Fruit fly (Drosophila melanogaster) whole organism, embryonic: ENCODE data around the gene CG9630.
A peak's percentile ranks its signal among the peaks of the same experiment; 100 is the strongest.

ENCODE experiments used
- B-H1 ChIP-seq: fragments of 200-800 bp; sonication (Bioruptor generic); IDR thresholded peaks from 3 replicates; pipeline ENCODE4 v1.3.6; 2022; ENCODE audit warnings: missing biosample characterization, missing genetic modification characterization
- CG11456 ChIP-seq: fragments of 200-800 bp; sonication (Bioruptor generic); IDR thresholded peaks from 3 replicates; pipeline ENCODE4 v1.3.6; 2022; ENCODE audit warnings: missing biosample characterization, missing genetic modification characterization
- CG12219 ChIP-seq: fragments of 200-800 bp; sonication (Bioruptor generic); optimal IDR thresholded peaks from 3 replicates; lab custom pipeline; 2018; ENCODE audit warnings: missing biosample characterization, mild to moderate bottlenecking, missing genetic modification characterization
- CG14860 ChIP-seq: fragments of 200-800 bp; sonication (Bioruptor generic); IDR thresholded peaks from 3 replicates; pipeline ENCODE4 v1.3.6; 2022; ENCODE audit warnings: missing biosample characterization, missing genetic modification characterization; ENCODE audit not compliant: partially characterized antibody
- CG15011 ChIP-seq: fragments of 200-800 bp; sonication (Bioruptor generic); optimal IDR thresholded peaks from 3 replicates; lab custom pipeline; 2018; ENCODE audit warnings: missing biosample characterization, mild to moderate bottlenecking, missing genetic modification characterization
- CG15073 ChIP-seq: fragments of 200-800 bp; sonication (Bioruptor generic); optimal IDR thresholded peaks from 2 replicates; lab custom pipeline; 2016; ENCODE audit warnings: missing biosample characterization, missing genetic modification characterization
- CG15601 ChIP-seq: fragments of 200-800 bp; sonication (Bioruptor generic); optimal IDR thresholded peaks from 3 replicates; lab custom pipeline; 2019; ENCODE audit warnings: missing biosample characterization, mild to moderate bottlenecking, missing genetic modification characterization, moderate library complexity
- CG16813 ChIP-seq: fragments of 200-800 bp; sonication (Bioruptor generic); IDR thresholded peaks from 3 replicates; pipeline ENCODE4 v1.3.6; 2022; ENCODE audit warnings: missing biosample characterization, missing genetic modification characterization; ENCODE audit not compliant: partially characterized antibody
- CG17328 ChIP-seq: fragments of 200-800 bp; sonication (Bioruptor generic); IDR thresholded peaks from 2 replicates; pipeline ENCODE4 v1.3.6; 2022; ENCODE audit warnings: missing biosample characterization, missing genetic modification characterization
- CG17385 ChIP-seq: fragments of 200-800 bp; sonication (Bioruptor generic); optimal IDR thresholded peaks from 3 replicates; lab custom pipeline; 2018; ENCODE audit warnings: missing biosample characterization, mild to moderate bottlenecking, missing genetic modification characterization
- CG17802 ChIP-seq: fragments of 200-800 bp; sonication (Bioruptor generic); optimal IDR thresholded peaks from 2 replicates; lab custom pipeline; 2018; ENCODE audit warnings: missing biosample characterization, mild to moderate bottlenecking, missing genetic modification characterization, moderate library complexity
- CG2129 ChIP-seq: fragments of 200-800 bp; sonication (Bioruptor generic); IDR thresholded peaks from 2 replicates; pipeline ENCODE4 v1.3.6; 2022; ENCODE audit warnings: missing biosample characterization, missing genetic modification characterization; ENCODE audit not compliant: partially characterized antibody
- CG2875 ChIP-seq: fragments of 200-800 bp; sonication (Bioruptor generic); optimal IDR thresholded peaks from 2 replicates; lab custom pipeline; 2017; ENCODE audit warnings: missing biosample characterization, mild to moderate bottlenecking, missing genetic modification characterization, missing genetic modification reagents
- CG30020 ChIP-seq: fragments of 200-800 bp; optimal IDR thresholded peaks from 2 replicates; lab custom pipeline; 2019; ENCODE audit warnings: missing biosample characterization, mild to moderate bottlenecking, missing genetic modification characterization, moderate library complexity
- CG32772 ChIP-seq: fragments of 200-800 bp; sonication (Bioruptor generic); IDR thresholded peaks from 2 replicates; pipeline ENCODE4 v1.3.6; 2022; ENCODE audit warnings: missing biosample characterization, missing genetic modification characterization
- CG8281 ChIP-seq: fragments of 200-800 bp; sonication (Bioruptor generic); optimal IDR thresholded peaks from 2 replicates; lab custom pipeline; 2018; ENCODE audit warnings: missing biosample characterization, mild to moderate bottlenecking, missing genetic modification characterization, moderate library complexity
- D19A ChIP-seq: fragments of 200-800 bp; optimal IDR thresholded peaks from 3 replicates; lab custom pipeline; 2019; ENCODE audit warnings: missing biosample characterization, mild to moderate bottlenecking, missing genetic modification characterization, moderate library complexity
- Dp ChIP-seq: fragments of 200-800 bp; sonication (Bioruptor generic); optimal IDR thresholded peaks from 2 replicates; lab custom pipeline; 2018; ENCODE audit warnings: missing biosample characterization, mild to moderate bottlenecking, missing genetic modification characterization, moderate library complexity
- Drgx ChIP-seq: fragments of 200-800 bp; sonication (Bioruptor generic); IDR thresholded peaks from 2 replicates; pipeline ENCODE4 v1.3.6; 2022; ENCODE audit warnings: missing biosample characterization, missing genetic modification characterization
- HLH54F ChIP-seq: fragments of 200-800 bp; sonication (Bioruptor generic); optimal IDR thresholded peaks from 3 replicates; lab custom pipeline; 2016; ENCODE audit warnings: missing biosample characterization, missing genetic modification characterization
- Max ChIP-seq: fragments of 200-800 bp; sonication (Bioruptor generic); optimal IDR thresholded peaks from 2 replicates; lab custom pipeline; 2016; ENCODE audit warnings: missing biosample characterization, mild to moderate bottlenecking, missing genetic modification characterization
- Opbp ChIP-seq: fragments of 200-800 bp; sonication (Bioruptor generic); IDR thresholded peaks from 3 replicates; pipeline ENCODE4 v1.3.6; 2022; ENCODE audit warnings: missing biosample characterization, missing genetic modification characterization; ENCODE audit not compliant: partially characterized antibody
- Optix ChIP-seq: fragments of 200-800 bp; sonication (Bioruptor generic); IDR thresholded peaks from 3 replicates; pipeline ENCODE4 v1.3.6; 2022; ENCODE audit warnings: missing biosample characterization, missing genetic modification characterization
- Pdp1 ChIP-seq, 2 experiments: fragments of 200-800 bp; sonication (Bioruptor generic); optimal IDR thresholded peaks; 3 replicates each; lab custom pipeline; 2016; ENCODE audit warnings: missing biosample characterization in 2 of 2, missing genetic modification characterization in 2 of 2, mild to moderate bottlenecking in 1 of 2, moderate library complexity in 1 of 2
- Ptx1 ChIP-seq: fragments of 200-800 bp; sonication (Bioruptor generic); IDR thresholded peaks from 2 replicates; pipeline ENCODE4 v1.3.6; 2022; ENCODE audit warnings: missing biosample characterization, missing genetic modification characterization
- Ravus ChIP-seq: fragments of 200-800 bp; sonication (Bioruptor generic); IDR thresholded peaks from 2 replicates; pipeline ENCODE4 v1.3.6; 2022; ENCODE audit warnings: missing biosample characterization, missing genetic modification characterization
- Sin3A ChIP-seq: fragments of >200 bp; optimal IDR thresholded peaks from 2 replicates; lab custom pipeline; 2018
- Sox102F ChIP-seq: fragments of 200-800 bp; sonication (Bioruptor generic); optimal IDR thresholded peaks from 2 replicates; lab custom pipeline; 2018; ENCODE audit warnings: missing biosample characterization, mild to moderate bottlenecking, missing genetic modification characterization, moderate library complexity
- Sry-δ ChIP-seq: fragments of 200-800 bp; sonication (Bioruptor generic); optimal IDR thresholded peaks from 2 replicates; lab custom pipeline; 2016; ENCODE audit warnings: missing biosample characterization, missing genetic modification characterization
- Xrp1 ChIP-seq: fragments of 200-800 bp; sonication (Bioruptor generic); IDR thresholded peaks from 2 replicates; pipeline ENCODE4 v1.3.6; 2022; ENCODE audit warnings: missing biosample characterization, missing genetic modification characterization
- ato ChIP-seq: fragments of 200-800 bp; sonication (Bioruptor generic); IDR thresholded peaks from 2 replicates; pipeline ENCODE4 v1.3.6; 2022; ENCODE audit warnings: missing biosample characterization, missing genetic modification characterization; ENCODE audit not compliant: partially characterized antibody
- gcm2 ChIP-seq: fragments of 200-800 bp; sonication (Bioruptor generic); optimal IDR thresholded peaks from 2 replicates; lab custom pipeline; 2016; ENCODE audit warnings: missing biosample characterization, missing genetic modification characterization
- gem ChIP-seq: fragments of 200-800 bp; sonication (Bioruptor generic); optimal IDR thresholded peaks from 2 replicates; lab custom pipeline; 2019; ENCODE audit warnings: missing biosample characterization, mild to moderate bottlenecking, missing genetic modification characterization, moderate library complexity
- hbn ChIP-seq: fragments of 200-800 bp; sonication (Bioruptor generic); IDR thresholded peaks from 2 replicates; pipeline ENCODE4 v1.3.6; 2022; ENCODE audit warnings: missing biosample characterization, missing genetic modification characterization; ENCODE audit not compliant: partially characterized antibody
- hkb ChIP-seq, 2 experiments: fragments of 200-800 bp in 1 of 2; fragments of >200 bp in 1 of 2; sonication (Bioruptor generic) in 1 of 2; IDR thresholded peaks in 1 of 2; optimal IDR thresholded peaks in 1 of 2; 2 replicates each; pipeline versions ENCODE4 v1.3.6 to Lab custom; 2017 to 2022; ENCODE audit warnings: missing biosample characterization in 1 of 2, missing genetic modification characterization in 1 of 2
- inv ChIP-seq: fragments of 200-800 bp; sonication (Bioruptor generic); IDR thresholded peaks from 2 replicates; pipeline ENCODE4 v1.3.6; 2022; ENCODE audit warnings: missing biosample characterization, missing genetic modification characterization; ENCODE audit not compliant: partially characterized antibody
- maf-S ChIP-seq: fragments of 200-800 bp; sonication (Bioruptor generic); optimal IDR thresholded peaks from 2 replicates; lab custom pipeline; 2016; ENCODE audit warnings: missing biosample characterization, missing genetic modification characterization
- pho ChIP-seq: fragments of 200-800 bp; sonication (Bioruptor generic); optimal IDR thresholded peaks from 2 replicates; lab custom pipeline; 2016; ENCODE audit warnings: missing biosample characterization, missing genetic modification characterization
- salm ChIP-seq: fragments of 200-800 bp; sonication (Bioruptor generic); optimal IDR thresholded peaks from 2 replicates; lab custom pipeline; 2018; ENCODE audit warnings: missing biosample characterization, mild to moderate bottlenecking, missing genetic modification characterization
- sc ChIP-seq, 3 experiments: fragments of >200 bp in 2 of 3; fragments of 200-800 bp in 1 of 3; sonication (Bioruptor generic) in 1 of 3; optimal IDR thresholded peaks; 2 replicates in 2 of 3; 3 replicates in 1 of 3; lab custom pipeline; 2017; ENCODE audit warnings: mild to moderate bottlenecking in 1 of 3, missing biosample characterization in 1 of 3, missing genetic modification characterization in 1 of 3, missing genetic modification reagents in 1 of 3
- sens-2 ChIP-seq: fragments of 200-800 bp; sonication (Bioruptor generic); IDR thresholded peaks from 2 replicates; pipeline ENCODE4 v1.3.6; 2022; ENCODE audit warnings: missing biosample characterization, missing genetic modification characterization
- seq ChIP-seq: fragments of 200-800 bp; sonication (Bioruptor generic); IDR thresholded peaks from 2 replicates; pipeline ENCODE4 v1.3.6; 2022; ENCODE audit warnings: missing biosample characterization, missing genetic modification characterization
- sisA ChIP-seq: fragments of 200-800 bp; sonication (Bioruptor generic); IDR thresholded peaks from 2 replicates; pipeline ENCODE4 v1.3.6; 2022; ENCODE audit warnings: missing biosample characterization, missing genetic modification characterization
- stc ChIP-seq: fragments of 200-800 bp; sonication (Bioruptor generic); IDR thresholded peaks from 2 replicates; pipeline ENCODE4 v1.3.6; 2022; ENCODE audit warnings: missing biosample characterization, missing genetic modification characterization
- ttk ChIP-seq: fragments of 200-800 bp; sonication (Bioruptor generic); IDR thresholded peaks from 2 replicates; pipeline ENCODE4 v2.1.2; 2022; ENCODE audit warnings: missing biosample characterization, missing genetic modification characterization
- tx ChIP-seq: fragments of 200-800 bp; sonication (Bioruptor generic); optimal IDR thresholded peaks from 2 replicates; lab custom pipeline; 2016; ENCODE audit warnings: missing biosample characterization, missing genetic modification characterization
- vnd ChIP-seq: fragments of 200-800 bp; sonication (Bioruptor generic); IDR thresholded peaks from 3 replicates; pipeline ENCODE4 v1.3.6; 2022; ENCODE audit warnings: missing biosample characterization, missing genetic modification characterization; ENCODE audit not compliant: partially characterized antibody
- vvl ChIP-seq: fragments of 200-800 bp; sonication (Bioruptor generic); IDR thresholded peaks from 2 replicates; pipeline ENCODE4 v1.3.6; 2022; ENCODE audit warnings: missing biosample characterization, missing genetic modification characterization
- z ChIP-seq: fragments of 200-800 bp; sonication (Bioruptor generic); IDR thresholded peaks from 3 replicates; pipeline ENCODE4 v1.3.6; 2022; ENCODE audit warnings: missing biosample characterization, missing genetic modification characterization

Gene CG9630

DNA sequence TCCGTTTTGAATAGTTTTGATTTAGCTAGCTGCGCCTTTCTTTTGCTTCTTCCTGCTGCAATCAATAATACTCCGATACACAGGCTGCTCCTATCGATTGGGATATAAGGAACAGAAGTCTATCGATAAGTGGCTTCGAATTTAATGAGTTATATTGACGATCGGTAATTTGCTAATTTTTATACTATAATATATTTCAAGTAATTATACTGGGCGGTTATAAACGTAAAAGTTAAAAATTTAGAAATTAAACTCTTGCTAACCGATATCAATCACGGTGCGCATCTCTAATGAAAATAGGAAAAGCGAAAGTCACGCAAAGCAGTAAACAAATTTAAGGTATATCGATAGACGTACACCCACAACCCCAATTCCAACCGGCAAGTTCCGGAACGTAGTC is 26.0 kb downstream of the CG9630 start, which contains the start of the genes CG9636, CG18749 and CG33722:
Gene CG9636, minus strand, starts transcription at position 73 of the 400 bp plus-strand sequence.
Gene CG18749, plus strand, starts transcription at position 336 of the 400 bp plus-strand sequence.
Gene CG33722, plus strand, starts transcription at position 336 of the 400 bp plus-strand sequence.
- TF ChIP-seq tx (GFP tag; lab: Kevin White, UChicago) (no peak), CG17802 (tag; lab: Kevin White, UChicago) (peak; percentile 38), B-H1 (peak; percentile 53; the same call in 2 of the 3 replicates), Pdp1 (GFP tag; optimal IDR thresholded peaks at IDR 0.05; lab: Kevin White, UChicago) (peak; percentile 22 to 24), Xrp1 (peak; percentile 78), HLH54F (GFP tag; lab: Kevin White, UChicago) (peak; percentile 16), CG15601 (tag; lab: Kevin White, UChicago) (peak; percentile 74), hkb (optimal IDR thresholded peaks at IDR 0.05; lab: Kevin White, UChicago) (no peak), hkb (GFP tag; IDR thresholded peaks at IDR 0.05; lab: Robert Waterston, UW) (peak; percentile 77), CG15011 (peak; percentile 2), gcm2 (GFP tag; lab: Kevin White, UChicago) (no peak), CG32772 (GFP tag; lab: Robert Waterston, UW) (peak; percentile 58; the same call in 1 of the 2 replicates), Opbp (peak; percentile 89; the same call in 2 of the 3 replicates), CG2129 (GFP tag; lab: Robert Waterston, UW) (peak; percentile 95), Dp (GFP tag; lab: Kevin White, UChicago) (peak; percentile 48), Sin3A (lab: Kevin White, UChicago) (peak; percentile 32), salm (tag; lab: Kevin White, UChicago) (peak; percentile 35), D19A (tag; lab: Kevin White, UChicago) (peak; percentile 69), sc (optimal IDR thresholded peaks at IDR 0.05; lab: Kevin White, UChicago) (no peak), sc (GFP tag; optimal IDR thresholded peaks at IDR 0.05; lab: Kevin White, UChicago) (peak; percentile 28), sens-2 (GFP tag; lab: Robert Waterston, UW) (peak; percentile 37; the same call in 1 of the 2 replicates), CG12219 (GFP tag; lab: Kevin White, UChicago) (no peak), CG16813 (peak; percentile 96), CG17385 (peak; percentile 84), inv (GFP tag; lab: Robert Waterston, UW) (peak; percentile 92), Optix (GFP tag; lab: Robert Waterston, UW) (no peak), Drgx (no peak), Max (peak; percentile 76), CG15073 (no peak), stc (GFP tag; lab: Robert Waterston, UW) (0 out of 2 replicates have a peak, but pooled peaks have one; percentile 46), Ptx1 (peak; percentile 70), z (no peak), gem (tag; lab: Kevin White, UChicago) (peak; percentile 85), CG8281 (peak; percentile 55), seq (GFP tag; lab: Robert Waterston, UW) (no peak; the same call in 1 of the 2 replicates), CG2875 (GFP tag; lab: Kevin White, UChicago) (peak; percentile 1), CG17328 (GFP tag; lab: Robert Waterston, UW) (peak; percentile 58; the same call in 1 of the 2 replicates), sisA (peak; percentile 61), ttk (peak; percentile 63; the same call in 1 of the 2 replicates), vvl (GFP tag; lab: Robert Waterston, UW) (peak; percentile 81), CG14860 (GFP tag; lab: Robert Waterston, UW) (peak; percentile 97), Sry-δ (peak; percentile 81), CG30020 (tag; lab: Kevin White, UChicago) (peak; percentile 69), pho (GFP tag; lab: Kevin White, UChicago) (peak; percentile 45), maf-S (GFP tag; lab: Kevin White, UChicago) (no peak), ato (peak; percentile 98), vnd (GFP tag; lab: Robert Waterston, UW) (peak; percentile 95), Ravus (GFP tag; lab: Robert Waterston, UW) (no peak), CG11456 (peak; percentile 40; the same call in 1 of the 3 replicates), Sox102F (GFP tag; lab: Kevin White, UChicago) (peak; percentile 68), hbn (GFP tag; lab: Robert Waterston, UW) (peak; percentile 97)
